Worm (Caenorhabditis elegans) whole organism, L4 larva: ENCODE results near the gene prx-3.

Source experiments
- F37D6.2 ChIP-seq: sonication (generic microtip); optimal IDR thresholded peaks from 2 replicates; lab custom pipeline; 2016; ENCODE audit warnings: mild to moderate bottlenecking, missing genetic modification characterization, missing compliant biosample characterization
- F44E2.7 ChIP-seq: fragments of 200-800 bp; sonication (Bioruptor generic); IDR thresholded peaks from 2 replicates; pipeline ENCODE4 v2.1.2; 2022; ENCODE audit warnings: missing genetic modification characterization, missing compliant biosample characterization
- T20F7.1 ChIP-seq: fragments of 200-800 bp; sonication (Bioruptor generic); optimal IDR thresholded peaks from 2 replicates; lab custom pipeline; 2018; ENCODE audit warnings: mild to moderate bottlenecking, missing genetic modification characterization, missing compliant biosample characterization
- ZK337.2 ChIP-seq: fragments of 200-800 bp; sonication (Bioruptor generic); IDR thresholded peaks from 2 replicates; pipeline ENCODE4 v1.3.6; 2022; ENCODE audit warnings: missing genetic modification reagents, missing genetic modification characterization, missing compliant biosample characterization
- arid-1 ChIP-seq: fragments of 200-800 bp; sonication (Bioruptor generic); conservative IDR thresholded peaks from 2 replicates; pipeline ENCODE4 v1.3.6; 2022; ENCODE audit warnings: missing genetic modification reagents, missing genetic modification characterization, missing compliant biosample characterization
- ctbp-1 ChIP-seq: fragments of 200-800 bp; sonication (Bioruptor generic); IDR thresholded peaks from 2 replicates; pipeline ENCODE4 v1.3.6; 2022; ENCODE audit warnings: missing genetic modification reagents, missing genetic modification characterization, missing compliant biosample characterization
- daf-12 ChIP-seq: fragments of 150-350 bp; optimal IDR thresholded peaks from 2 replicates; lab custom pipeline; 2014; ENCODE audit warnings: missing biosample characterization, missing genetic modification reagents, missing genetic modification characterization
- daf-16 ChIP-seq, 3 experiments: sonication (generic microtip); optimal IDR thresholded peaks; 2 replicates each; lab custom pipeline; 2016 to 2017; ENCODE audit warnings: missing genetic modification characterization in 3 of 3, missing genetic modification reagents in 3 of 3, mild to moderate bottlenecking in 2 of 3, missing compliant biosample characterization in 2 of 3, missing biosample characterization in 1 of 3, moderate library complexity in 1 of 3
- daf-19 ChIP-seq: fragments of 200-800 bp; sonication (Bioruptor generic); conservative IDR thresholded peaks from 2 replicates; pipeline ENCODE4 v1.3.6; 2022; ENCODE audit warnings: missing genetic modification characterization, missing compliant biosample characterization
- daf-8 ChIP-seq: fragments of 200-800 bp; sonication (Bioruptor generic); IDR thresholded peaks from 2 replicates; pipeline ENCODE4 v1.3.6; 2022; ENCODE audit warnings: missing genetic modification characterization, missing compliant biosample characterization
- dmd-6 ChIP-seq: fragments of 200-800 bp; sonication (Bioruptor generic); IDR thresholded peaks from 2 replicates; pipeline ENCODE4 v1.3.6; 2022; ENCODE audit warnings: missing genetic modification reagents, missing genetic modification characterization, missing compliant biosample characterization
- dpl-1 ChIP-seq: fragments of 150-350 bp; optimal IDR thresholded peaks from 2 replicates; lab custom pipeline; 2014; ENCODE audit warnings: missing biosample characterization, missing genetic modification reagents, missing genetic modification characterization
- dve-1 ChIP-seq: sonication (generic microtip); optimal IDR thresholded peaks from 2 replicates; lab custom pipeline; 2017; ENCODE audit warnings: antibody characterized with exemption, mild to moderate bottlenecking, missing genetic modification characterization, missing compliant biosample characterization; ENCODE audit not compliant: insufficient read depth
- egl-43 ChIP-seq: fragments of 200-800 bp; sonication (Bioruptor generic); IDR thresholded peaks from 2 replicates; pipeline ENCODE4 v1.3.6; 2022; ENCODE audit warnings: missing genetic modification reagents, missing genetic modification characterization, missing compliant biosample characterization
- fos-1 ChIP-seq: fragments of 150-350 bp; optimal IDR thresholded peaks from 2 replicates; lab custom pipeline; 2014; ENCODE audit warnings: missing biosample characterization, missing genetic modification characterization
- hlh-11 ChIP-seq: fragments of 200-800 bp; sonication (Bioruptor generic); optimal IDR thresholded peaks from 2 replicates; lab custom pipeline; 2018; ENCODE audit warnings: mild to moderate bottlenecking, missing genetic modification characterization, missing compliant biosample characterization
- hlh-30 ChIP-seq: sonication (generic microtip); optimal IDR thresholded peaks from 2 replicates; lab custom pipeline; 2017; ENCODE audit warnings: antibody characterized with exemption, mild to moderate bottlenecking, missing genetic modification characterization, missing compliant biosample characterization; ENCODE audit not compliant: insufficient read depth
- lin-13 ChIP-seq: fragments of 150-350 bp; optimal IDR thresholded peaks from 2 replicates; lab custom pipeline; 2014; ENCODE audit warnings: missing biosample characterization, missing genetic modification reagents, missing genetic modification characterization
- lin-29 ChIP-seq: fragments of 200-800 bp; sonication (Bioruptor generic); IDR thresholded peaks from 2 replicates; pipeline ENCODE4 v1.3.6; 2022; ENCODE audit warnings: missing genetic modification reagents, missing genetic modification characterization, missing compliant biosample characterization
- lir-3 ChIP-seq: sonication (generic microtip); optimal IDR thresholded peaks from 2 replicates; lab custom pipeline; 2016; ENCODE audit warnings: mild to moderate bottlenecking, missing genetic modification characterization, missing compliant biosample characterization
- lsy-2 ChIP-seq, 2 experiments: fragments of 150-350 bp in 1 of 2; sonication (generic microtip) in 1 of 2; optimal IDR thresholded peaks; 2 replicates each; lab custom pipeline; 2014 to 2017; ENCODE audit warnings: missing biosample characterization in 2 of 2, missing genetic modification characterization in 2 of 2
- madf-9 ChIP-seq: fragments of 200-800 bp; sonication (Bioruptor generic); conservative IDR thresholded peaks from 2 replicates; pipeline ENCODE4 v1.3.6; 2022; ENCODE audit warnings: missing genetic modification reagents, missing genetic modification characterization, missing compliant biosample characterization
- mxl-3 ChIP-seq: fragments of 200-800 bp; sonication (Bioruptor generic); optimal IDR thresholded peaks from 2 replicates; lab custom pipeline; 2018; ENCODE audit warnings: mild to moderate bottlenecking, missing genetic modification characterization, missing compliant biosample characterization
- nhr-28 ChIP-seq: fragments of 150-350 bp; optimal IDR thresholded peaks from 2 replicates; lab custom pipeline; 2014; ENCODE audit warnings: missing biosample characterization, missing genetic modification characterization
- nhr-77 ChIP-seq: fragments of 150-350 bp; optimal IDR thresholded peaks from 2 replicates; lab custom pipeline; 2014; ENCODE audit warnings: missing biosample characterization, missing genetic modification characterization
- pqm-1 ChIP-seq: sonication (generic microtip); optimal IDR thresholded peaks from 2 replicates; lab custom pipeline; 2017; ENCODE audit warnings: missing biosample characterization, missing genetic modification characterization
- sdz-12 ChIP-seq: fragments of 200-800 bp; sonication (Bioruptor generic); optimal IDR thresholded peaks from 2 replicates; lab custom pipeline; 2018; ENCODE audit warnings: mild to moderate bottlenecking, missing genetic modification characterization, missing compliant biosample characterization
- unc-130 ChIP-seq: sonication (generic microtip); optimal IDR thresholded peaks from 2 replicates; lab custom pipeline; 2016; ENCODE audit warnings: missing genetic modification reagents, missing genetic modification characterization, missing compliant biosample characterization
- unc-62 ChIP-seq, 3 experiments: fragments of 150-350 bp in 1 of 3; sonication (generic microtip); optimal IDR thresholded peaks in 2 of 3; peaks in 1 of 3; 1 replicate in 1 of 3; 2 replicates in 2 of 3; lab custom pipeline; 2014 to 2017; ENCODE audit warnings: missing biosample characterization in 3 of 3, missing genetic modification characterization in 3 of 3, missing genetic modification reagents in 3 of 3, missing genotype in 1 of 3
- zfp-2 ChIP-seq: sonication (generic microtip); optimal IDR thresholded peaks from 2 replicates; lab custom pipeline; 2016; ENCODE audit warnings: mild to moderate bottlenecking, missing genetic modification characterization, missing compliant biosample characterization

Gene prx-3

ce11 chrX:6122026-6122425 is 9.3 kb upstream of the prx-3 start, which contains the start of gene nnt-1 (continued):
- TF ChIP-seq ZK337.2 (GFP tag; lab: Robert Waterston, UW) = no peak
- no peak for TF ChIP-seq madf-9 (GFP tag; lab: Robert Waterston, UW)
- TF ChIP-seq dpl-1 (GFP tag; lab: Kevin White, UChicago) = no peak
- no peak for TF ChIP-seq F44E2.7
- no peak for TF ChIP-seq arid-1 (GFP tag; lab: Robert Waterston, UW)
- TF ChIP-seq sdz-12 = no peak
- TF ChIP-seq T20F7.1 (GFP tag; lab: Kevin White, UChicago) = no peak
- peak; percentile 56 for TF ChIP-seq hlh-30 (tag; lab: Kevin White, UChicago)

DNA sequence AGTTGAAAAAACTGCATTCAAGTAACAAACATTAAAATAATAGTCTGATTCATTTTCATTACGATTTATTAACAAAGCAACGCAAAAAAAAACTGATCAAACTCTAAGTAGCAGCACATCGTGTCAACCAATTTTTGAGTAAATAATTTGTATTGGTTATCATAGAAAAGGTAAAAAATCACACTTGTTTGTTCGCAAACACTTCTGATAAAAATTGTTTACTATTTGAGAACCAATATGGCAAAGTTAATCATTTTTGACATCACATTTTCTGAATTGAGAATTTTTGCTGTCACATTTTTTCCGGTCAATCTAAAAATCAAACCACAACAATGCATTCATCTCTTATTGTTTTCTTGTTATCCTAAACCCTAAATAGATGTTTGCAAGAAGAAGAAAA is 8.6 kb upstream of the prx-3 start:
- peak; percentile 31 for TF ChIP-seq dve-1 (tag; lab: Kevin White, UChicago)
- TF ChIP-seq nhr-28 (tag; lab: Kevin White, UChicago) = peak; percentile 25
- no peak for TF ChIP-seq arid-1 (GFP tag; lab: Robert Waterston, UW)
- TF ChIP-seq daf-19 (GFP tag; lab: Robert Waterston, UW) = no peak
- no peak for TF ChIP-seq daf-16 (GFP tag; optimal IDR thresholded peaks at IDR 0.05; lab: Kevin White, UChicago)
- peak; percentile 97 for TF ChIP-seq daf-16 (tag; optimal IDR thresholded peaks at IDR 0.05; lab: Kevin White, UChicago)
- TF ChIP-seq lin-29 (GFP tag; lab: Robert Waterston, UW) = no peak
- peak; percentile 2 for TF ChIP-seq pqm-1 (tag; lab: Kevin White, UChicago)
- TF ChIP-seq daf-8 (GFP tag; lab: Robert Waterston, UW) = no peak
- no peak for TF ChIP-seq egl-43 (GFP tag; lab: Robert Waterston, UW)
- peak; percentile 38 for TF ChIP-seq nhr-77 (tag; lab: Kevin White, UChicago)
- no peak for TF ChIP-seq daf-12 (tag; lab: Kevin White, UChicago)
- TF ChIP-seq hlh-30 (tag; lab: Kevin White, UChicago) = no peak

- TF ChIP-seq hlh-11 (tag; lab: Kevin White, UChicago) (peak; percentile 19), lir-3 (tag; lab: Kevin White, UChicago) (no peak), dmd-6 (GFP tag; lab: Robert Waterston, UW) (peak; percentile 40; the same call in 1 of the 2 replicates), daf-16 (GFP tag; optimal IDR thresholded peaks at IDR 0.05; lab: Kevin White, UChicago) (no peak), daf-16 (tag; optimal IDR thresholded peaks at IDR 0.05; lab: Kevin White, UChicago) (peak; percentile 79), lin-13 (GFP tag; lab: Kevin White, UChicago) (no peak), zfp-2 (tag; lab: Kevin White, UChicago) (no peak), nhr-28 (tag; lab: Kevin White, UChicago) (peak; percentile 9), pqm-1 (tag; lab: Kevin White, UChicago) (peak; percentile 82), mxl-3 (GFP tag; lab: Kevin White, UChicago) (peak; percentile 30)
Observed at ce11 chrX:6118086-6118825, 5.5 kb upstream of the prx-3 start, which contains the start of gene C15H9.2. Gene C15H9.2 (plus strand): TSS chrX:6118526.

- TF ChIP-seq unc-62 (GFP tag; optimal IDR thresholded peaks at IDR 0.05 in 1 of 2; lab: Kevin White, UChicago) (peak in 1 of 2 experiments; percentile 72), unc-62 (tag; optimal IDR thresholded peaks at IDR 0.05; lab: Kevin White, UChicago) (no peak), unc-130 (GFP tag; lab: Kevin White, UChicago) (no peak), F37D6.2 (tag; lab: Kevin White, UChicago) (no peak)
Observed at ce11 chrX:6115502-6115901, 2.8 kb upstream of the prx-3 start, which contains the start of gene C15H9.3. Gene C15H9.3 (plus strand): TSS chrX:6115802.

DNA sequence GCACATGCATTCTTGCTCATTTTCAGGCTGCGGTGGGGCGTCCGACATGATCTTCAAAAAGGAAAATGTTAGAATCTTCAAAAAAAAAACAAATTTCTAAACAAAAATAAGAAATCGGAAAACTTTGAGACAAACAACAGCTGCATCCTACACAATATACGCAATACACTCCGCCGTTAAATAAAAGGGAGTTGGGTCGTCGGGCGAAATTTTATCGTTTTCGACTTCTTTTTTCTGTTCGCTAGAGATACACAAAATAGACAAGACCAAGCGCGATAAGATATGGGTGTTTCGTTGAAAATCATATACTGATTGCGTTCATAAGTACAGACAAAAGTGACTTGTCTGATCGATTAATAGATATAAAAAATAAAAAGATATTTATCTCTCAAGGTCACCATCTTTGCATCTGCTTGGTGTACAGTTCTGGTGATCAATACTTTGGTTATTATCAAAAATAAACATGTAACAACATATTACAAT is 3.4 kb downstream of the prx-3 start, which contains the start of gene kynu-1:
Gene kynu-1, minus strand, starts transcription at position 51 of the 483 bp plus-strand sequence.
- TF ChIP-seq dmd-6 (GFP tag; lab: Robert Waterston, UW) = peak; percentile 31; the same call in 1 of the 2 replicates
- TF ChIP-seq nhr-28 (tag; lab: Kevin White, UChicago) = peak; percentile 83
- TF ChIP-seq daf-16 (GFP tag; optimal IDR thresholded peaks at IDR 0.05; lab: Kevin White, UChicago) = no peak
- peak; percentile 45 for TF ChIP-seq daf-16 (tag; optimal IDR thresholded peaks at IDR 0.05; lab: Kevin White, UChicago)
- TF ChIP-seq fos-1 = no peak
- TF ChIP-seq dve-1 (tag; lab: Kevin White, UChicago) = peak; percentile 56
- TF ChIP-seq ctbp-1 (GFP tag; lab: Robert Waterston, UW) = no peak
- peak in 1 of 2 experiments; percentile 27 for TF ChIP-seq lsy-2 (tag; optimal IDR thresholded peaks at IDR 0.05; lab: Kevin White, UChicago)
- peak; percentile 50 for TF ChIP-seq hlh-11 (tag; lab: Kevin White, UChicago)
